Fruit fly (Drosophila melanogaster) whole organism, pupa: ENCODE measurements around the gene Sik2.

ENCODE experiments used
- CG12605 ChIP-seq: fragments of 200-800 bp; sonication (Bioruptor generic); IDR thresholded peaks from 2 replicates; pipeline ENCODE4 v1.3.6; 2022; ENCODE audit warnings: missing biosample characterization, missing genetic modification characterization
- CG13204 ChIP-seq: fragments of 200-800 bp; sonication (Bioruptor generic); optimal IDR thresholded peaks from 2 replicates; lab custom pipeline; 2018; ENCODE audit warnings: missing biosample characterization, mild to moderate bottlenecking, missing genetic modification characterization, moderate library complexity
- CG17806 ChIP-seq: fragments of 200-800 bp; sonication (Bioruptor generic); optimal IDR thresholded peaks from 2 replicates; lab custom pipeline; 2018; ENCODE audit warnings: missing biosample characterization, mild to moderate bottlenecking, missing genetic modification characterization, moderate library complexity
- CG8159 ChIP-seq: fragments of 200-800 bp; sonication (Bioruptor generic); optimal IDR thresholded peaks from 3 replicates; lab custom pipeline; 2018; ENCODE audit warnings: missing biosample characterization, mild to moderate bottlenecking, missing genetic modification characterization, moderate library complexity
- CG8301 ChIP-seq: fragments of 200-800 bp; sonication (Bioruptor generic); optimal IDR thresholded peaks from 2 replicates; lab custom pipeline; 2018; ENCODE audit warnings: missing biosample characterization, mild to moderate bottlenecking, missing genetic modification characterization
- rn ChIP-seq: fragments of 200-800 bp; sonication (Bioruptor generic); IDR thresholded peaks from 2 replicates; pipeline ENCODE4 v1.3.6; 2022; ENCODE audit warnings: missing biosample characterization, missing genetic modification characterization

DNA sequence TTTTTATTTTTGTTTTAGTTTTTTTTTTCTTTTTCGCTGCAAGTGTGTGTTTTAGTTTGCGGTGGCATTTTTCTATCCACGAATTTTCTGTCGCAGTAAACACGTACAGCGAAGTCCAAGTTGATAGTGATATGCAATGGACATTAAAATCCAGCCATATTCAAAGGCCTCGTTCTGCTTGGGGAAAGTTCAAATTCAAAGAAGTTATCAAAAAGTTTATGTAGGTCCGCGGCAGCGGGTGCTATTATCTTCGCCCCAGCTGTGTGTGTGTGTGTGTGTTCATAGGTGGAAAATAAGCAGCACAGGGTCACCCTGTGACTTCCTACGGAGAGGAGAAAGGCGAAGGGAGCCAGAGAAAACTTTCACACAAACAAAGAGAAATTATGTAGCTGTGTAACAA, 25.8 kb upstream of the Sik2 start:
- TF ChIP-seq rn (0 out of 2 replicates have a peak, but pooled peaks have one; percentile 48), CG17806 (tag; lab: Kevin White, UChicago) (no peak), CG13204 (no peak), CG12605 (peak; percentile 75), CG8301 (tag; lab: Kevin White, UChicago) (peak; percentile 57), CG8159 (tag; lab: Kevin White, UChicago) (no peak)
